Fruit fly (Drosophila melanogaster) whole organism, adult: ENCODE results near the gene CheB38c.

ENCODE experiments used
- CG5204 ChIP-seq: fragments of 200-800 bp; sonication (Bioruptor generic); optimal IDR thresholded peaks from 2 replicates; lab custom pipeline; 2016; ENCODE audit warnings: missing biosample characterization, missing genetic modification characterization
- tj ChIP-seq: fragments of 200-800 bp; sonication (Bioruptor generic); optimal IDR thresholded peaks from 3 replicates; lab custom pipeline; 2017; ENCODE audit warnings: missing biosample characterization, mild to moderate bottlenecking, missing genetic modification characterization, moderate library complexity

- TF ChIP-seq tj (GFP tag; lab: Kevin White, UChicago) (no peak), CG5204 (GFP tag; lab: Kevin White, UChicago) (no peak)
Observed at dm6 chr2L:20792521-20792920, 28.1 kb downstream of the CheB38c start.
